Fruit fly (Drosophila melanogaster): ENCODE measurements around the gene CG13893.
A peak's percentile ranks its signal among the peaks of the same experiment; 100 is the strongest.

The CG13893 gene

DNA sequence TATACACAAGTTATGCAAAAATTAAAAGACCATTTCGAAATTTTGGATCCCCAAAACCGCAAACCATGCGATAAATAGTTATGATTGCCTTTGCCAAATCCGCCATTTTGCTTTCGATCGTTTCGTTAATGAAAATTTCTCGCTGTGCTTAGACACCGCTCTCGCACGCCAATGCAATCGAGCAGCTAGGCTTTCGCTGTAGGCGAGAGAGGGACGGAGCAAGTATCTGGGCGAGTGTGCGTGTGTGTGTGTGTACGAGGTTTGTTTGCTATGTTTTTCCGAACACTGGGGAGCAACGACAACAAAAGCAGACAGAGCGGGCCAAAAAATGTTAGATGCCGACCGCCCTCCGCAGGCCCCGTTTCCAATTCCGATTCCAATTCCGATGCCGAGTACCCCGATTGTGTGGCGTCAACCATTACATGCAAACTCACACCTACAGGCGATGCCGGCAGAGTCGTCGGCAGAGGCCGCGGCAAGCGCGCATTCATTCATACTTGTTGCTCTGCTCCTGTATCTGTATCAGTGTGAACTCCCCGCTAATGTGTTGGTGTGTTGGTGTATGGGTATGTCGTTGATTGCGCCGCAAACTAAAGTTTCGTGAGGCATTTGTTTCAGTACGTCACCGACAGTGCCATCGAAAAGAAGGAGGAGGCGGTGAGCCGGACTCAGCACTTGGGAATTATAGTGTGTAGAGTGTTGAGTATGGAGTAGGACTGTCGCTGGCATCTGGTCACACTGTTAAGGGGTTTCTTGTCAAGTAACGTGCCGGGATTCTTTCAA, 24.2 kb upstream of the CG13893 start (continued):
- TF ChIP-seq CG7368 (GFP tag; optimal IDR thresholded peaks at IDR 0.05): peak; percentile 23
- no peak for TF ChIP-seq Smox (GFP tag; optimal IDR thresholded peaks at IDR 0.05)
- TF ChIP-seq Hr38 (GFP tag; optimal IDR thresholded peaks at IDR 0.05): no peak
- TF ChIP-seq esn (GFP tag; optimal IDR thresholded peaks at IDR 0.05): peak; percentile 2
- peak; percentile 75 for TF ChIP-seq CG8119 (GFP tag; IDR thresholded peaks at IDR 0.05)
- TF ChIP-seq spab (GFP tag; optimal IDR thresholded peaks at IDR 0.05): peak; percentile 5
- no peak for TF ChIP-seq CG6792 (GFP tag; optimal IDR thresholded peaks at IDR 0.05)
- TF ChIP-seq acj6 (GFP tag; optimal IDR thresholded peaks at IDR 0.05): peak; percentile 27
- peak; percentile 32 for TF ChIP-seq pdm3 (GFP tag; optimal IDR thresholded peaks at IDR 0.05)
- TF ChIP-seq CG4318 (GFP tag; optimal IDR thresholded peaks at IDR 0.05): peak; percentile 45
- TF ChIP-seq CG10669 (GFP tag; optimal IDR thresholded peaks at IDR 0.05): peak; percentile 23
- TF ChIP-seq CG11762 (GFP tag; optimal IDR thresholded peaks at IDR 0.05; ENCODE audit: insufficient read depth): no peak
- TF ChIP-seq CG32006 (GFP tag; optimal IDR thresholded peaks at IDR 0.05): peak; percentile 62
- no peak for TF ChIP-seq dac (GFP tag; optimal IDR thresholded peaks at IDR 0.05)
- no peak for TF ChIP-seq Ets96B (tag; optimal IDR thresholded peaks at IDR 0.05)
- TF ChIP-seq Eip78C (GFP tag): peak; percentile 62
- peak; percentile 43 for TF ChIP-seq CG6854 (GFP tag; optimal IDR thresholded peaks at IDR 0.05)
- TF ChIP-seq CG9139 (GFP tag; optimal IDR thresholded peaks at IDR 0.05): no peak
- TF ChIP-seq CG34406 (GFP tag; optimal IDR thresholded peaks at IDR 0.05): no peak
- TF ChIP-seq fd59A (GFP tag; optimal IDR thresholded peaks at IDR 0.05): no peak
- TF ChIP-seq Eip75B (GFP tag; optimal IDR thresholded peaks at IDR 0.05): peak; percentile 36

DNA sequence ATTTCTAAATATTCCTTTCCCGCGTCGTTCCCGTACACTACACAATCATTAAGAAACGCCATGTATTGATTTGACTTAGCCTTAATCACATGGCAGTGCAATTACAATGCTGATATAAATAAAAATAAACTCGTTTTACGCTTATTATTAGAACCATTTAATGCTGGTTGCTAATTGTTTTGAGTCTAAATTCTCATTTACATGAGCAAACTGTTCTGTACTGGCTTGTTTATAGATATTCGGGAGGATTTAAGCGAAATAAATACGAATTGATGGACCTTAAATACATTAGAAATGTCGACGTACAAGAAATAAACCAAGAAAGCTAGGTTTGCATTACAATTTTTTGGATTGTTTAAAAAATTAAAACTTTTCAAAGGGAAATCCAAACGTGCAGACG, 23.6 kb upstream of the CG13893 start:
- TF ChIP-seq CG3919 (GFP tag; optimal IDR thresholded peaks at IDR 0.05): no peak
- no peak for TF ChIP-seq CG7368 (GFP tag; optimal IDR thresholded peaks at IDR 0.05)
- no peak for TF ChIP-seq CG32006 (GFP tag; optimal IDR thresholded peaks at IDR 0.05)
- no peak for TF ChIP-seq CG16779 (tag; optimal IDR thresholded peaks at IDR 0.05)
- no peak for TF ChIP-seq Met (GFP tag; optimal IDR thresholded peaks at IDR 0.05)
- TF ChIP-seq CG9139 (GFP tag; optimal IDR thresholded peaks at IDR 0.05): no peak
- no peak for TF ChIP-seq Sox14 (GFP tag; optimal IDR thresholded peaks at IDR 0.05)
- TF ChIP-seq CG10631 (GFP tag; optimal IDR thresholded peaks at IDR 0.05): no peak

- TF ChIP-seq Lpt (GFP tag; optimal IDR thresholded peaks at IDR 0.05) (peak; percentile 87), Eip78C (GFP tag) (peak; percentile 57), CG11294 (GFP tag; IDR thresholded peaks at IDR 0.05) (peak; percentile 39; the same call in 1 of the 2 replicates), CG10669 (GFP tag; optimal IDR thresholded peaks at IDR 0.05) (peak; percentile 77), OdsH (GFP tag; optimal IDR thresholded peaks at IDR 0.05) (peak; percentile 24), salr (GFP tag; optimal IDR thresholded peaks at IDR 0.05) (peak; percentile 42 to 80), CG11902 (GFP tag; optimal IDR thresholded peaks at IDR 0.05) (peak; percentile 23), vri (GFP tag; optimal IDR thresholded peaks at IDR 0.05) (peak; percentile 57), fkh (GFP tag; optimal IDR thresholded peaks at IDR 0.05) (peak; percentile 41), ss (GFP tag; optimal IDR thresholded peaks at IDR 0.05) (peak; percentile 91 to 95), Blimp-1 (GFP tag; optimal IDR thresholded peaks at IDR 0.05) (peak; percentile 35), pdm3 (GFP tag; optimal IDR thresholded peaks at IDR 0.05) (peak; percentile 57), fd59A (GFP tag; optimal IDR thresholded peaks at IDR 0.05) (peak; percentile 43), CG15336 (GFP tag; IDR thresholded peaks at IDR 0.05) (peak; percentile 74), lz (GFP tag; optimal IDR thresholded peaks at IDR 0.05) (peak; percentile 50), CG11762 (GFP tag; optimal IDR thresholded peaks at IDR 0.05; ENCODE audit: insufficient read depth) (peak; percentile 45), CG6163 (GFP tag; IDR thresholded peaks at IDR 0.05) (peak; percentile 94), Hr39 (GFP tag; optimal IDR thresholded peaks at IDR 0.05) (peak; percentile 57), CG16779 (tag; optimal IDR thresholded peaks at IDR 0.05) (peak; percentile 90), Sox14 (GFP tag; optimal IDR thresholded peaks at IDR 0.05) (peak; percentile 37), fd85E (GFP tag; optimal IDR thresholded peaks at IDR 0.05) (no peak), Ets96B (tag; optimal IDR thresholded peaks at IDR 0.05) (peak; percentile 68), spab (GFP tag; optimal IDR thresholded peaks at IDR 0.05) (peak; percentile 81), CG6808 (GFP tag; optimal IDR thresholded peaks at IDR 0.05) (peak; percentile 87), CG8119 (GFP tag; IDR thresholded peaks at IDR 0.05) (peak; percentile 82), CG6792 (GFP tag; optimal IDR thresholded peaks at IDR 0.05) (peak; percentile 7), CG34406 (GFP tag; optimal IDR thresholded peaks at IDR 0.05) (peak; percentile 59), Ets21C (GFP tag; optimal IDR thresholded peaks at IDR 0.05) (peak; percentile 17), CG3919 (GFP tag; optimal IDR thresholded peaks at IDR 0.05) (peak; percentile 71), CG32006 (GFP tag; optimal IDR thresholded peaks at IDR 0.05) (peak; percentile 56)
Measured at dm6 chr3L:626498-627369, 22.9 kb upstream of the CG13893 start.

Measured in whole organism, prepupa.